ENCODE assay signal across 1 fruit fly cellular context in genomic region chr2L:6074314-6074713, dm6.
TF ChIP-seq lines count a peak whose summit lies in the region.

No protein-coding gene starts in this region.

TF ChIP-seq in whole organism, embryonic, 481 proteins besides CTCF, POLR2A, EP300 and RAD21 (continued from another document):
- TF ChIP-seq CG11504 (tag; optimal IDR thresholded peaks at IDR 0.05; lab: Kevin White, UChicago) (no peak), hkb (optimal IDR thresholded peaks at IDR 0.05; lab: Kevin White, UChicago) (no peak), hkb (GFP tag; IDR thresholded peaks at IDR 0.05; lab: Robert Waterston, UW) (0 out of 2 replicates have a peak, but pooled peaks have one; percentile 21), gt (GFP tag; IDR thresholded peaks at IDR 0.05; lab: Robert Waterston, UW) (no peak), CG10431 (GFP tag; optimal IDR thresholded peaks at IDR 0.05; lab: Kevin White, UChicago) (peak; percentile 13), cas (GFP tag; IDR thresholded peaks at IDR 0.05; lab: Robert Waterston, UW) (no peak), btn (GFP tag; optimal IDR thresholded peaks at IDR 0.05; lab: Kevin White, UChicago) (no peak), corto (GFP tag; optimal IDR thresholded peaks at IDR 0.05; lab: Kevin White, UChicago) (no peak), salm (tag; optimal IDR thresholded peaks at IDR 0.05; lab: Kevin White, UChicago) (no peak), CG32772 (GFP tag; IDR thresholded peaks at IDR 0.05; lab: Robert Waterston, UW) (peak; percentile 46; the same call in 1 of the 2 replicates), CG4282 (GFP tag; optimal IDR thresholded peaks at IDR 0.05; lab: Kevin White, UChicago) (no peak), CG34422 (GFP tag; IDR thresholded peaks at IDR 0.05; lab: Robert Waterston, UW) (0 out of 3 replicates have a peak, but pooled peaks have one; percentile 20), Mad (GFP tag; optimal IDR thresholded peaks at IDR 0.05; lab: Kevin White, UChicago) (no peak), Adf1 (GFP tag; IDR thresholded peaks at IDR 0.05; lab: Robert Waterston, UW) (no peak), Xbp1 (GFP tag; optimal IDR thresholded peaks at IDR 0.05; lab: Kevin White, UChicago) (no peak), CG12659 (GFP tag; optimal IDR thresholded peaks at IDR 0.05; lab: Kevin White, UChicago) (no peak), gcm (GFP tag; optimal IDR thresholded peaks at IDR 0.05; lab: Kevin White, UChicago) (no peak), CG2712 (tag; optimal IDR thresholded peaks at IDR 0.05; lab: Kevin White, UChicago) (no peak), MTF-1 (GFP tag; optimal IDR thresholded peaks at IDR 0.05; lab: Kevin White, UChicago; ENCODE audit: borderline replicate concordance) (no peak), CG7928 (GFP tag; optimal IDR thresholded peaks at IDR 0.05; lab: Kevin White, UChicago) (no peak), CG10979 (tag; optimal IDR thresholded peaks at IDR 0.05; lab: Kevin White, UChicago) (no peak), CG8281 (tag; optimal IDR thresholded peaks at IDR 0.05; lab: Kevin White, UChicago) (no peak), cad (GFP tag; optimal IDR thresholded peaks at IDR 0.05; lab: Kevin White, UChicago) (no peak), Hr3 (GFP tag; optimal IDR thresholded peaks at IDR 0.05; lab: Kevin White, UChicago) (no peak), CG13296 (GFP tag; optimal IDR thresholded peaks at IDR 0.05; lab: Kevin White, UChicago) (no peak), CG14050 (GFP tag; IDR thresholded peaks at IDR 0.05; lab: Robert Waterston, UW) (no peak), Xrp1 (GFP tag; IDR thresholded peaks at IDR 0.05; lab: Robert Waterston, UW) (no peak), z (GFP tag; IDR thresholded peaks at IDR 0.05; lab: Robert Waterston, UW) (peak; percentile 79), Sox102F (GFP tag; optimal IDR thresholded peaks at IDR 0.05; lab: Kevin White, UChicago) (no peak), Gug (GFP tag; IDR thresholded peaks at IDR 0.05; lab: Robert Waterston, UW) (no peak), Rfx (GFP tag; IDR thresholded peaks at IDR 0.05; lab: Robert Waterston, UW) (no peak), repo (GFP tag; optimal IDR thresholded peaks at IDR 0.05; lab: Kevin White, UChicago) (no peak), GATAe (GFP tag; conservative IDR thresholded peaks at IDR 0.05; lab: Robert Waterston, UW) (no peak), az2 (GFP tag; optimal IDR thresholded peaks at IDR 0.05; lab: Kevin White, UChicago) (no peak), Blimp-1 (GFP tag; optimal IDR thresholded peaks at IDR 0.05; lab: Kevin White, UChicago) (peak; percentile 92), Myb (GFP tag; optimal IDR thresholded peaks at IDR 0.05; lab: Kevin White, UChicago) (no peak), Bteb2 (GFP tag; optimal IDR thresholded peaks at IDR 0.05; lab: Kevin White, UChicago) (no peak), Kr (GFP tag; optimal IDR thresholded peaks at IDR 0.05; lab: Kevin White, UChicago) (no peak), MBD-R2 (GFP tag; IDR thresholded peaks at IDR 0.05; lab: Robert Waterston, UW) (no peak), cg (GFP tag; optimal IDR thresholded peaks at IDR 0.05; lab: Kevin White, UChicago) (peak; percentile 2), Ssrp (tag; optimal IDR thresholded peaks at IDR 0.05; lab: Kevin White, UChicago) (no peak), YL-1 (GFP tag; optimal IDR thresholded peaks at IDR 0.05; lab: Kevin White, UChicago) (no peak), CG10565 (GFP tag; optimal IDR thresholded peaks at IDR 0.05; lab: Kevin White, UChicago) (no peak), tgo (GFP tag; IDR thresholded peaks at IDR 0.05; lab: Robert Waterston, UW) (no peak), bbx (GFP tag; IDR thresholded peaks at IDR 0.05; lab: Robert Waterston, UW; ENCODE audit: partially characterized antibody) (no peak), CG9727 (GFP tag; optimal IDR thresholded peaks at IDR 0.05; lab: Kevin White, UChicago) (no peak), bigmax (GFP tag; optimal IDR thresholded peaks at IDR 0.05; lab: Kevin White, UChicago) (no peak), D (optimal IDR thresholded peaks at IDR 0.05; lab: Kevin White, UChicago) (no peak), D (GFP tag; optimal IDR thresholded peaks at IDR 0.05; lab: Kevin White, UChicago) (no peak), Sry-δ (GFP tag; optimal IDR thresholded peaks at IDR 0.05; lab: Kevin White, UChicago) (no peak), bowl (GFP tag; IDR thresholded peaks at IDR 0.05; lab: Robert Waterston, UW) (0 out of 2 replicates have a peak, but pooled peaks have one; percentile 27), CG6791 (GFP tag; IDR thresholded peaks at IDR 0.05; lab: Robert Waterston, UW; ENCODE audit: partially characterized antibody) (no peak), sqz (GFP tag; optimal IDR thresholded peaks at IDR 0.05; lab: Kevin White, UChicago) (peak; percentile 72), NK7.1 (GFP tag; optimal IDR thresholded peaks at IDR 0.05; lab: Kevin White, UChicago) (no peak), cwo (GFP tag; optimal IDR thresholded peaks at IDR 0.05; lab: Kevin White, UChicago) (no peak), fd64A (GFP tag; optimal IDR thresholded peaks at IDR 0.05; lab: Kevin White, UChicago) (peak; percentile 8), eve (GFP tag; optimal IDR thresholded peaks at IDR 0.05; lab: Kevin White, UChicago) (no peak), CG6813 (GFP tag; optimal IDR thresholded peaks at IDR 0.05; lab: Kevin White, UChicago) (no peak), CG17385 (GFP tag; optimal IDR thresholded peaks at IDR 0.05; lab: Kevin White, UChicago) (no peak), CG17328 (GFP tag; IDR thresholded peaks at IDR 0.05; lab: Robert Waterston, UW) (no peak), emc (GFP tag; optimal IDR thresholded peaks at IDR 0.05; lab: Kevin White, UChicago) (no peak), yki (optimal IDR thresholded peaks at IDR 0.05; lab: Kevin White, UChicago) (no peak), ttk (GFP tag; IDR thresholded peaks at IDR 0.05; lab: Robert Waterston, UW) (no peak), CG13894 (tag; optimal IDR thresholded peaks at IDR 0.05; lab: Kevin White, UChicago) (peak; percentile 41), CkIIα-i1 (GFP tag; IDR thresholded peaks at IDR 0.05; lab: Robert Waterston, UW) (no peak), Deaf1 (tag; optimal IDR thresholded peaks at IDR 0.05; lab: Kevin White, UChicago) (peak; percentile 43), CG6689 (GFP tag; IDR thresholded peaks at IDR 0.05; lab: Robert Waterston, UW) (no peak), psq (GFP tag; optimal IDR thresholded peaks at IDR 0.05; lab: Kevin White, UChicago) (no peak), Bgb (GFP tag; IDR thresholded peaks at IDR 0.05; lab: Robert Waterston, UW; ENCODE audit: partially characterized antibody) (no peak), CG17612 (GFP tag; IDR thresholded peaks at IDR 0.05; lab: Robert Waterston, UW) (no peak), Tbp (GFP tag; optimal IDR thresholded peaks at IDR 0.05; lab: Kevin White, UChicago) (no peak), HLH4C (GFP tag; IDR thresholded peaks at IDR 0.05; lab: Robert Waterston, UW; ENCODE audit: partially characterized antibody) (no peak), B-H2 (GFP tag; optimal IDR thresholded peaks at IDR 0.05; lab: Kevin White, UChicago) (no peak), CG31388 (GFP tag; optimal IDR thresholded peaks at IDR 0.05; lab: Kevin White, UChicago) (no peak), CG1647 (GFP tag; optimal IDR thresholded peaks at IDR 0.05; lab: Kevin White, UChicago) (no peak), Six4 (GFP tag; optimal IDR thresholded peaks at IDR 0.05; lab: Kevin White, UChicago) (no peak), CG15073 (GFP tag; optimal IDR thresholded peaks at IDR 0.05; lab: Kevin White, UChicago) (no peak), pros (GFP tag; optimal IDR thresholded peaks at IDR 0.05; lab: Kevin White, UChicago) (peak; percentile 28), CG17186 (GFP tag; optimal IDR thresholded peaks at IDR 0.05; lab: Kevin White, UChicago) (no peak), CG9797 (GFP tag; optimal IDR thresholded peaks at IDR 0.05; lab: Kevin White, UChicago) (no peak), zen (tag; optimal IDR thresholded peaks at IDR 0.05; lab: Kevin White, UChicago) (no peak), CG10274 (GFP tag; optimal IDR thresholded peaks at IDR 0.05; lab: Kevin White, UChicago) (peak; percentile 34), CG1832 (GFP tag; optimal IDR thresholded peaks at IDR 0.05; lab: Kevin White, UChicago) (no peak), Ravus (GFP tag; IDR thresholded peaks at IDR 0.05; lab: Robert Waterston, UW) (no peak), CG6654 (GFP tag; optimal IDR thresholded peaks at IDR 0.05; lab: Kevin White, UChicago) (no peak), HLH54F (GFP tag; optimal IDR thresholded peaks at IDR 0.05; lab: Kevin White, UChicago) (no peak), CG1602 (GFP tag; optimal IDR thresholded peaks at IDR 0.05; lab: Kevin White, UChicago) (no peak), Med (GFP tag; lab: Kevin White, UChicago) (peak; percentile 60), seq (GFP tag; IDR thresholded peaks at IDR 0.05; lab: Robert Waterston, UW) (peak; percentile 35; the same call in 1 of the 2 replicates), Nf-YB (GFP tag; optimal IDR thresholded peaks at IDR 0.05; lab: Kevin White, UChicago) (no peak), CG14860 (GFP tag; IDR thresholded peaks at IDR 0.05; lab: Robert Waterston, UW; ENCODE audit: partially characterized antibody) (no peak), CG43689 (GFP tag; IDR thresholded peaks at IDR 0.05; lab: Robert Waterston, UW) (no peak), CG8478 (optimal IDR thresholded peaks at IDR 0.05; lab: Kevin White, UChicago) (no peak), vvl (GFP tag; IDR thresholded peaks at IDR 0.05; lab: Robert Waterston, UW) (no peak), CG7745 (tag; optimal IDR thresholded peaks at IDR 0.05; lab: Kevin White, UChicago) (no peak), prd (optimal IDR thresholded peaks at IDR 0.05; lab: Kevin White, UChicago) (no peak), prd (GFP tag; IDR thresholded peaks at IDR 0.05; lab: Robert Waterston, UW) (no peak), CG16863 (GFP tag; optimal IDR thresholded peaks at IDR 0.05; lab: Kevin White, UChicago) (no peak), CG9876 (GFP tag; optimal IDR thresholded peaks at IDR 0.05; lab: Kevin White, UChicago) (no peak), sug (tag; optimal IDR thresholded peaks at IDR 0.05; lab: Kevin White, UChicago) (no peak)
